Worm (Caenorhabditis elegans) whole organism, mixed stage, embryonic: Measurements from ENCODE around the gene rab-18.

Experiments
- drap-1 ChIP-seq: fragments of 200-800 bp; sonication (Bioruptor generic); optimal IDR thresholded peaks from 3 replicates; lab custom pipeline; 2018; ENCODE audit warnings: mild to moderate bottlenecking, missing genetic modification characterization, missing compliant biosample characterization
- elt-3 ChIP-seq: fragments of 150-350 bp; optimal IDR thresholded peaks from 2 replicates; lab custom pipeline; 2014; ENCODE audit warnings: missing biosample characterization, missing genetic modification characterization
- lin-13 ChIP-seq: fragments of 150-350 bp; optimal IDR thresholded peaks from 2 replicates; lab custom pipeline; 2014; ENCODE audit warnings: missing biosample characterization, missing genetic modification characterization
- mep-1 ChIP-seq: fragments of 150-350 bp; optimal IDR thresholded peaks from 2 replicates; lab custom pipeline; 2017; ENCODE audit warnings: missing biosample characterization, missing genetic modification reagents, missing genetic modification characterization, inconsistent platforms
- nhr-12 ChIP-seq: fragments of 150-350 bp; optimal IDR thresholded peaks from 2 replicates; lab custom pipeline; 2014; ENCODE audit warnings: missing biosample characterization, missing genetic modification characterization
- nhr-76 ChIP-seq: sonication (generic microtip); optimal IDR thresholded peaks from 2 replicates; lab custom pipeline; 2017; ENCODE audit warnings: missing biosample characterization, missing genetic modification characterization
- snpc-4 ChIP-seq: fragments of 150-350 bp; optimal IDR thresholded peaks from 2 replicates; lab custom pipeline; 2014; ENCODE audit warnings: missing biosample characterization, missing genetic modification characterization
- zip-8 ChIP-seq: fragments of 150-350 bp; optimal IDR thresholded peaks from 2 replicates; lab custom pipeline; 2014; ENCODE audit warnings: missing biosample characterization, missing genetic modification characterization
- ztf-11 ChIP-seq: fragments of 150-350 bp; optimal IDR thresholded peaks from 2 replicates; lab custom pipeline; 2014; ENCODE audit warnings: missing biosample characterization, missing genetic modification characterization

ce11 chrIII:1051877-1052276 is 28.7 kb downstream of the rab-18 start:
- no peak for TF ChIP-seq nhr-76 (tag; lab: Kevin White, UChicago)
- TF ChIP-seq drap-1 (GFP tag; lab: Kevin White, UChicago) = no peak
- no peak for TF ChIP-seq nhr-12
- no peak for TF ChIP-seq ztf-11 (tag; lab: Kevin White, UChicago)
- TF ChIP-seq snpc-4 (tag; lab: Kevin White, UChicago) = no peak
- no peak for TF ChIP-seq elt-3 (tag; lab: Kevin White, UChicago)
- no peak for TF ChIP-seq zip-8 (tag; lab: Kevin White, UChicago)
- no peak for TF ChIP-seq mep-1
- TF ChIP-seq lin-13 (tag; lab: Kevin White, UChicago) = no peak
